Worm (Caenorhabditis elegans): ENCODE measurements around the gene srw-100.

Gene srw-100

DNA sequence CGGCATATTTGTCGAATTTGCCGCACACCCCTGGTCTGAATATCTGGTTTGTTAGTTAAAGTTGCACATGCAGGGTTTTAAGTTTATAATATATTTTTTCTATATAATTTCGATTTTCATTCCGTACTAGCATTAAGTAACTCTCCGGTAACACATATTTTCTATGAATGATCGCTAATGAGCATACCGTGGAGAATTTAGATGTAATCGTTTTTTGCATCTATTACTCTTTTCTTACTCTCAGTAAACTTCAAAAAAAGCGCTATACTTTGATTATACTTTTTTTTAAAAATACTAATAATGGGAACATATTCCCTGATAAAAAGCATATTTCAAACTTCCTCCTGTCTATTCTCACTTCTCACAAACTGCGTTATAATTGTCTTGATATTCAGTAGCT, 23.6 kb downstream of the srw-100 start, which contains the start of gene str-160:
Gene str-160 (plus strand): TSS at position 301 of the 400 bp plus-strand sequence.
- no peak for TF ChIP-seq blmp-1 (tag; optimal IDR thresholded peaks at IDR 0.05)
- no peak for TF ChIP-seq bed-3 (GFP tag; optimal IDR thresholded peaks at IDR 0.05)
- no peak for TF ChIP-seq snpc-4 (tag; optimal IDR thresholded peaks at IDR 0.05)
- no peak for TF ChIP-seq ztf-11 (tag; optimal IDR thresholded peaks at IDR 0.05)
- no peak for TF ChIP-seq elt-3 (tag; optimal IDR thresholded peaks at IDR 0.05)
- TF ChIP-seq ceh-83 (GFP tag; optimal IDR thresholded peaks at IDR 0.05), result no peak
- TF ChIP-seq unc-39 (tag; optimal IDR thresholded peaks at IDR 0.05), result no peak
- no peak for TF ChIP-seq mls-2 (tag; optimal IDR thresholded peaks at IDR 0.05)
- no peak for TF ChIP-seq mep-1 (tag; optimal IDR thresholded peaks at IDR 0.05)
- no peak for TF ChIP-seq ceh-39 (tag; optimal IDR thresholded peaks at IDR 0.05)
- no peak for TF ChIP-seq unc-62 (GFP tag; optimal IDR thresholded peaks at IDR 0.05)
- TF ChIP-seq elt-1 (tag; optimal IDR thresholded peaks at IDR 0.05; ENCODE audit: borderline replicate concordance, insufficient read depth), result no peak
- TF ChIP-seq pha-4 (tag; optimal IDR thresholded peaks at IDR 0.05), result no peak
- TF ChIP-seq nhr-237 (tag; optimal IDR thresholded peaks at IDR 0.05), result no peak

DNA sequence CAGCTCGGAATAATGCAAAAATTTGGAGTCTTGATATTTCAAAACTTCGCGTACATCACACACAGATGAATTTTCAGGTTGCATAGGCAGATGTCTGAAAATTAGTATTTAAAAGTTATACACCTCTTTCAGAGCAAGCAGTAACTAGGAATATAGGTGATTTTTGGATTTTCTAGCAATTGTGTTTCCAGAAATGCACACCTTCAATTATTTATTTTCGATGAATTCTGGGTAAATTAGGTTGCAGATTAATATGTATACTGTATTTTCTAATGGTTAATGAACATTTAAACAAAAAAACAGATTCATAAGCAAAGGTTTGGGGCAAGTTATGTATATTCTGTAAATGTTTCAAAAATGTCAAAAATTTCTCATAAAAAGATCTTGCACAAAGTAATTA, 30.1 kb downstream of the srw-100 start, which contains the start of gene srab-25:
Gene srab-25 (minus strand): TSS at position 101 of the 400 bp plus-strand sequence.
- TF ChIP-seq zip-8 (tag; optimal IDR thresholded peaks at IDR 0.05) (no peak), unc-39 (tag; optimal IDR thresholded peaks at IDR 0.05) (no peak), sem-2 (GFP tag; optimal IDR thresholded peaks at IDR 0.05) (no peak), cnd-1 (tag; optimal IDR thresholded peaks at IDR 0.05) (no peak), pha-4 (tag; optimal IDR thresholded peaks at IDR 0.05) (no peak), tbx-8 (GFP tag; optimal IDR thresholded peaks at IDR 0.05) (no peak), ham-2 (GFP tag; optimal IDR thresholded peaks at IDR 0.05) (no peak), lsy-2 (tag; optimal IDR thresholded peaks at IDR 0.05) (no peak), flh-1 (GFP tag; optimal IDR thresholded peaks at IDR 0.05) (no peak), ces-1 (GFP tag; optimal IDR thresholded peaks at IDR 0.05) (no peak), lin-32 (GFP tag; optimal IDR thresholded peaks at IDR 0.05) (no peak), nhr-2 (tag; optimal IDR thresholded peaks at IDR 0.05) (no peak), hlh-1 (tag; optimal IDR thresholded peaks at IDR 0.05) (no peak), unc-120 (tag; optimal IDR thresholded peaks at IDR 0.05; ENCODE audit: poor library complexity, severe bottlenecking) (no peak), mab-5 (tag; optimal IDR thresholded peaks at IDR 0.05) (no peak), blmp-1 (tag; optimal IDR thresholded peaks at IDR 0.05) (no peak), bed-3 (GFP tag; optimal IDR thresholded peaks at IDR 0.05) (no peak), drap-1 (GFP tag; optimal IDR thresholded peaks at IDR 0.05) (no peak), ztf-11 (tag; optimal IDR thresholded peaks at IDR 0.05) (no peak), nhr-76 (tag; optimal IDR thresholded peaks at IDR 0.05) (no peak)

- peak; percentile 78 for TF ChIP-seq nhr-12 (tag; optimal IDR thresholded peaks at IDR 0.05)
- no peak for TF ChIP-seq lsy-2 (tag; optimal IDR thresholded peaks at IDR 0.05)
- peak; percentile 19 for TF ChIP-seq mep-1 (tag; optimal IDR thresholded peaks at IDR 0.05)
- TF ChIP-seq unc-62 (GFP tag; optimal IDR thresholded peaks at IDR 0.05), result peak; percentile 52
- peak; percentile 65 for TF ChIP-seq ham-2 (GFP tag; optimal IDR thresholded peaks at IDR 0.05)
- TF ChIP-seq drap-1 (GFP tag; optimal IDR thresholded peaks at IDR 0.05), result no peak
- no peak for TF ChIP-seq M03D4.4 (tag; optimal IDR thresholded peaks at IDR 0.05)
- peak; percentile 55 for TF ChIP-seq ces-1 (GFP tag; optimal IDR thresholded peaks at IDR 0.05)
- TF ChIP-seq ceh-39 (tag; optimal IDR thresholded peaks at IDR 0.05), result no peak
- peak; percentile 48 for TF ChIP-seq elt-3 (tag; optimal IDR thresholded peaks at IDR 0.05)
- TF ChIP-seq ztf-11 (tag; optimal IDR thresholded peaks at IDR 0.05), result no peak
- TF ChIP-seq mab-5 (tag; optimal IDR thresholded peaks at IDR 0.05), result no peak
- no peak for TF ChIP-seq cnd-1 (tag; optimal IDR thresholded peaks at IDR 0.05)
- TF ChIP-seq blmp-1 (tag; optimal IDR thresholded peaks at IDR 0.05), result no peak
- TF ChIP-seq bed-3 (GFP tag; optimal IDR thresholded peaks at IDR 0.05), result no peak
- peak; percentile 68 for TF ChIP-seq pha-4 (tag; optimal IDR thresholded peaks at IDR 0.05)
- peak; percentile 74 for TF ChIP-seq nhr-28 (tag; optimal IDR thresholded peaks at IDR 0.05)
- peak; percentile 71 for TF ChIP-seq nhr-237 (tag; optimal IDR thresholded peaks at IDR 0.05)
Measured at ce11 chrV:1743205-1743870, 32.3 kb downstream of the srw-100 start, which contains the start of gene nhr-256. nhr-256 (plus strand) TSS chrV:1743771.

ce11 chrV:1749053-1749452, 38.0 kb downstream of the srw-100 start, which contains the start of gene ZK697.8:
ZK697.8 (minus strand) TSS chrV:1749153.
- TF ChIP-seq snpc-4 (tag; optimal IDR thresholded peaks at IDR 0.05), result no peak
- TF ChIP-seq nhr-28 (tag; optimal IDR thresholded peaks at IDR 0.05), result no peak

Data from whole organism, mixed stage, embryonic.